Worm (Caenorhabditis elegans): ENCODE measurements around the gene T05A10.6.

- TF ChIP-seq unc-62 (GFP tag; optimal IDR thresholded peaks at IDR 0.05) (no peak), sem-2 (GFP tag; optimal IDR thresholded peaks at IDR 0.05) (no peak), nhr-28 (tag; optimal IDR thresholded peaks at IDR 0.05) (no peak), nhr-2 (tag; optimal IDR thresholded peaks at IDR 0.05) (no peak), nhr-237 (tag; optimal IDR thresholded peaks at IDR 0.05) (no peak), drap-1 (GFP tag; optimal IDR thresholded peaks at IDR 0.05) (no peak), lin-13 (tag; optimal IDR thresholded peaks at IDR 0.05) (no peak), M03D4.4 (tag; optimal IDR thresholded peaks at IDR 0.05) (no peak), nhr-76 (tag; optimal IDR thresholded peaks at IDR 0.05) (no peak), unc-120 (tag; optimal IDR thresholded peaks at IDR 0.05; ENCODE audit: poor library complexity, severe bottlenecking) (no peak)
Observed at ce11 chrX:10769959-10770358, 24.6 kb downstream of the T05A10.6 start.

Data from whole organism, mixed stage, embryonic.